Fruit fly (Drosophila melanogaster) whole organism, pupa: ENCODE results near the gene Rab3GAP1.

Experiments
- CG12605 ChIP-seq: fragments of 200-800 bp; sonication (Bioruptor generic); IDR thresholded peaks from 2 replicates; pipeline ENCODE4 v1.3.6; 2022; ENCODE audit warnings: missing biosample characterization, missing genetic modification characterization
- CG17806 ChIP-seq: fragments of 200-800 bp; sonication (Bioruptor generic); optimal IDR thresholded peaks from 2 replicates; lab custom pipeline; 2018; ENCODE audit warnings: missing biosample characterization, mild to moderate bottlenecking, missing genetic modification characterization, moderate library complexity
- CG34367 ChIP-seq: fragments of 200-800 bp; sonication (Bioruptor generic); optimal IDR thresholded peaks from 2 replicates; lab custom pipeline; 2018; ENCODE audit warnings: missing biosample characterization, mild to moderate bottlenecking, missing genetic modification characterization
- CG8159 ChIP-seq: fragments of 200-800 bp; sonication (Bioruptor generic); optimal IDR thresholded peaks from 3 replicates; lab custom pipeline; 2018; ENCODE audit warnings: missing biosample characterization, mild to moderate bottlenecking, missing genetic modification characterization, moderate library complexity
- CG8301 ChIP-seq: fragments of 200-800 bp; sonication (Bioruptor generic); optimal IDR thresholded peaks from 2 replicates; lab custom pipeline; 2018; ENCODE audit warnings: missing biosample characterization, mild to moderate bottlenecking, missing genetic modification characterization
- CG9948 ChIP-seq: fragments of 200-800 bp; sonication (Bioruptor generic); optimal IDR thresholded peaks from 2 replicates; lab custom pipeline; 2018; ENCODE audit warnings: missing biosample characterization, mild to moderate bottlenecking, missing genetic modification characterization, moderate library complexity
- D1 ChIP-seq: fragments of 200-800 bp; sonication (Bioruptor generic); optimal IDR thresholded peaks from 2 replicates; lab custom pipeline; 2018; ENCODE audit warnings: missing biosample characterization, mild to moderate bottlenecking, missing genetic modification characterization, moderate library complexity
- EcR ChIP-seq: fragments of 200-800 bp; sonication (Bioruptor generic); optimal IDR thresholded peaks from 3 replicates; lab custom pipeline; 2019; ENCODE audit warnings: missing biosample characterization, missing genetic modification characterization, mild to moderate bottlenecking, moderate library complexity, missing genetic modification reagents
- Ets98B ChIP-seq: fragments of 200-800 bp; sonication (Bioruptor generic); IDR thresholded peaks from 2 replicates; pipeline ENCODE4 v1.3.6; 2022; ENCODE audit warnings: missing biosample characterization, missing genetic modification characterization
- Pif1A ChIP-seq: fragments of 200-800 bp; sonication (Bioruptor generic); optimal IDR thresholded peaks from 3 replicates; lab custom pipeline; 2016; ENCODE audit warnings: missing biosample characterization, missing genetic modification characterization
- gl ChIP-seq: fragments of 200-800 bp; sonication (Bioruptor generic); optimal IDR thresholded peaks from 2 replicates; lab custom pipeline; 2018; ENCODE audit warnings: missing biosample characterization, mild to moderate bottlenecking, missing genetic modification characterization

DNA sequence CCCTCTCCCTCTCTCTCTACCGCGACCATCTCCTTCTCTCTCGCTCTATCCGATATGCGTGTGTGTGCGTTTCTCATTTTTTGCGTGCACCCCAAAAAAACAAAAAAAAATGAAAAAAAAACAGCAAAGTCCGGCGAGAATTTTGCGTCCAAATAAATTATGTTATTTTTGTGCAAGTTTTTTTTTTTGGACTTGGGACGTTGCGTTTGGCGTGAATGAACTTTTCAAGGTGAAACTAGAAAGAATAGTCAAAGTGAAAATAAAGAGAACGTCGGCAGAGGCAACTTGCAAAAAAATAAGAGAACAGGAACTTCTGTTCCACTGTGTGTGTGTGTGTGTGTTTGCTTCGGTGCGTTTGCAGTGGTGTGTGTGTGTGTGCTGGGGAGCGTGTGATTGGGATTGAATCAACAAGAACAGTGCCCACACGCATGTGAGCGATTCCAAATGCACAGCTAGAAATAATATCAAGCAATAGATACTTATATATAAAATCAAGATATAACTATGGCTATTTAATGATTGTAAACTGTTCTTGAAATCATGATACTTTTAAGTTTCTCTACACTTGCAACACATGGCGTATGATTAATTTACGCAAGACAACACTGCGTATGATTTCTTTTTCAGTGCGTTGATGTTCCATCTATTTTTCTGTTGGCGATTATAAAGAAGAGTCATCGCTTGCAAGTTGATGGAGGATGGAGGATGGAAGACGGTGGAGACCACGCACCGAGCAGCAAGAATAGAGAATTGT lies 18.4 kb upstream of the Rab3GAP1 start:
- TF ChIP-seq CG8159: no peak
- TF ChIP-seq CG17806 (tag; lab: Kevin White, UChicago): no peak
- no peak for TF ChIP-seq gl
- peak; percentile 77 for TF ChIP-seq CG8301
- TF ChIP-seq CG12605 (GFP tag; lab: Robert Waterston, UW): 0 out of 2 replicates have a peak, but pooled peaks have one; percentile 24
- no peak for TF ChIP-seq EcR (GFP tag; lab: Kevin White, UChicago)
- TF ChIP-seq CG34367 (tag; lab: Kevin White, UChicago): no peak
- no peak for TF ChIP-seq CG9948
- no peak for TF ChIP-seq Pif1A (GFP tag; lab: Kevin White, UChicago)
- no peak for TF ChIP-seq D1 (tag; lab: Kevin White, UChicago)
- peak; percentile 69 for TF ChIP-seq Ets98B (GFP tag; lab: Robert Waterston, UW)
